Worm (Caenorhabditis elegans) whole organism, L3 larva: ENCODE measurements around the gene C03B1.1.

Experiments used
- ama-1 ChIP-seq: fragments of 150-350 bp; optimal IDR thresholded peaks from 2 replicates; lab custom pipeline; 2018
- ceh-16 ChIP-seq: sonication (generic microtip); optimal IDR thresholded peaks from 2 replicates; lab custom pipeline; 2017; ENCODE audit warnings: missing biosample characterization, missing genetic modification characterization
- ceh-28 ChIP-seq: fragments of 150-350 bp; optimal IDR thresholded peaks from 2 replicates; lab custom pipeline; 2014; ENCODE audit warnings: missing biosample characterization, missing genetic modification reagents, missing genetic modification characterization
- egl-27 ChIP-seq: sonication (generic microtip); optimal IDR thresholded peaks from 4 replicates; lab custom pipeline; 2017; ENCODE audit warnings: missing biosample characterization, missing genetic modification reagents, missing genetic modification characterization
- egl-5 ChIP-seq: fragments of 150-350 bp; optimal IDR thresholded peaks from 2 replicates; lab custom pipeline; 2017; ENCODE audit warnings: missing biosample characterization, missing genetic modification reagents, missing genetic modification characterization, inconsistent platforms
- elt-2 ChIP-seq: sonication (generic microtip); optimal IDR thresholded peaks from 2 replicates; lab custom pipeline; 2016; ENCODE audit warnings: missing genetic modification reagents, mild to moderate bottlenecking, missing genetic modification characterization, missing compliant biosample characterization
- elt-3 ChIP-seq, 3 experiments: fragments of 150-350 bp in 1 of 3; sonication (generic microtip) in 2 of 3; optimal IDR thresholded peaks; 2 replicates in 2 of 3; 4 replicates in 1 of 3; lab custom pipeline; 2014 to 2017; ENCODE audit warnings: missing biosample characterization in 3 of 3, missing genetic modification characterization in 3 of 3
- fos-1 ChIP-seq: fragments of 150-350 bp; optimal IDR thresholded peaks from 2 replicates; lab custom pipeline; 2014; ENCODE audit warnings: missing biosample characterization, missing genetic modification characterization
- jun-1 ChIP-seq: fragments of 150-350 bp; optimal IDR thresholded peaks from 2 replicates; lab custom pipeline; 2014; ENCODE audit warnings: missing biosample characterization, missing genetic modification reagents, missing genetic modification characterization
- nhr-11 ChIP-seq: fragments of 150-350 bp; optimal IDR thresholded peaks from 2 replicates; lab custom pipeline; 2014; ENCODE audit warnings: missing biosample characterization, missing genetic modification characterization
- nhr-23 ChIP-seq: fragments of 150-350 bp; optimal IDR thresholded peaks from 2 replicates; lab custom pipeline; 2014; ENCODE audit warnings: missing biosample characterization, missing genetic modification reagents, missing genetic modification characterization
- nhr-237 ChIP-seq: fragments of 150-350 bp; optimal IDR thresholded peaks from 2 replicates; lab custom pipeline; 2014; ENCODE audit warnings: missing biosample characterization, missing genetic modification characterization
- pha-4 ChIP-seq: fragments of 150-350 bp; optimal IDR thresholded peaks from 2 replicates; lab custom pipeline; 2014; ENCODE audit warnings: missing biosample characterization, missing genetic modification reagents, missing genetic modification characterization

ce11 chrX:6420681-6421080 is 46.1 kb downstream of the C03B1.1 start, which contains the start of gene K10C2.12:
- no peak for TF ChIP-seq nhr-237 (tag; lab: Kevin White, UChicago)
- no peak for TF ChIP-seq fos-1
- TF ChIP-seq elt-2 (tag; lab: Kevin White, UChicago) = no peak
- no peak for TF ChIP-seq nhr-23
- no peak for TF ChIP-seq ceh-16 (tag; lab: Kevin White, UChicago)
- TF ChIP-seq ceh-28 = no peak
- no peak for TF ChIP-seq elt-3 (tag; optimal IDR thresholded peaks at IDR 0.05; lab: Kevin White, UChicago)
- no peak for TF ChIP-seq egl-27 (tag; lab: Kevin White, UChicago)
- no peak for TF ChIP-seq pha-4
- no peak for TF ChIP-seq jun-1 (tag; lab: Kevin White, UChicago)
- TF ChIP-seq nhr-11 (tag; lab: Kevin White, UChicago) = no peak
- TF ChIP-seq ama-1 = no peak
- TF ChIP-seq egl-5 = no peak
